Worm (Caenorhabditis elegans): ENCODE measurements around the gene phat-6.

- TF ChIP-seq ref-1 (GFP tag; conservative IDR thresholded peaks at IDR 0.05) (no peak), ztf-23 (GFP tag; IDR thresholded peaks at IDR 0.05) (no peak), flt-1 (GFP tag; IDR thresholded peaks at IDR 0.05) (no peak), T22C8.4 (GFP tag; IDR thresholded peaks at IDR 0.05) (no peak), med-1 (GFP tag; optimal IDR thresholded peaks at IDR 0.05; ENCODE audit: insufficient read depth) (no peak)
These were observed 47.0 kb upstream of the phat-6 start for ce11 chrX:15241169-15241568.

Measured in whole organism, midembryonic.